Worm (Caenorhabditis elegans) whole organism, L4 larva: ENCODE data around the gene set-16.
A peak's percentile ranks its signal among the peaks of the same experiment; 100 is the strongest.

Experiments
- F49E8.2 ChIP-seq: sonication (generic microtip); optimal IDR thresholded peaks from 2 replicates; lab custom pipeline; 2016; ENCODE audit warnings: missing compliant biosample characterization, mild to moderate bottlenecking, missing genetic modification characterization, borderline replicate concordance
- ceh-62 ChIP-seq: sonication (generic microtip); optimal IDR thresholded peaks from 2 replicates; lab custom pipeline; 2017; ENCODE audit warnings: missing biosample characterization, missing genetic modification characterization
- ces-1 ChIP-seq: fragments of 150-350 bp; sonication (generic microtip); optimal IDR thresholded peaks from 4 replicates; lab custom pipeline; 2014; ENCODE audit warnings: missing biosample characterization, missing genetic modification reagents, missing genetic modification characterization
- fkh-10 ChIP-seq: fragments of 150-350 bp; optimal IDR thresholded peaks from 2 replicates; lab custom pipeline; 2014; ENCODE audit warnings: missing biosample characterization, missing genetic modification reagents, missing genetic modification characterization
- mdl-1 ChIP-seq, 2 experiments: fragments of 150-350 bp in 1 of 2; sonication (generic microtip) in 1 of 2; optimal IDR thresholded peaks; 2 replicates each; lab custom pipeline; 2014 to 2017; ENCODE audit warnings: missing biosample characterization in 2 of 2, missing genetic modification characterization in 2 of 2
- mxl-3 ChIP-seq: fragments of 200-800 bp; sonication (Bioruptor generic); optimal IDR thresholded peaks from 2 replicates; lab custom pipeline; 2018; ENCODE audit warnings: mild to moderate bottlenecking, missing genetic modification characterization, missing compliant biosample characterization
- nhr-11 ChIP-seq: fragments of 150-350 bp; optimal IDR thresholded peaks from 2 replicates; lab custom pipeline; 2014; ENCODE audit warnings: missing biosample characterization, missing genetic modification characterization
- nhr-25 ChIP-seq: sonication (generic microtip); optimal IDR thresholded peaks from 2 replicates; lab custom pipeline; 2017; ENCODE audit warnings: missing genetic modification characterization, mild to moderate bottlenecking, missing compliant biosample characterization, antibody characterized with exemption, moderate library complexity, borderline replicate concordance; ENCODE audit not compliant: insufficient read depth
- nhr-77 ChIP-seq: fragments of 150-350 bp; optimal IDR thresholded peaks from 2 replicates; lab custom pipeline; 2014; ENCODE audit warnings: missing biosample characterization, missing genetic modification characterization
- pha-4 ChIP-seq, 2 experiments: fragments of 150-350 bp in 1 of 2; fragments of 200-800 bp in 1 of 2; sonication (Bioruptor generic) in 1 of 2; IDR thresholded peaks in 1 of 2; optimal IDR thresholded peaks in 1 of 2; 2 replicates each; pipeline versions ENCODE4 v1.3.6 to Lab custom; 2014 to 2022; ENCODE audit warnings: missing genetic modification characterization in 2 of 2, missing genetic modification reagents in 2 of 2, missing biosample characterization in 1 of 2, missing compliant biosample characterization in 1 of 2
- rbr-2 ChIP-seq: sonication (generic microtip); optimal IDR thresholded peaks from 2 replicates; lab custom pipeline; 2016; ENCODE audit warnings: missing genotype, missing genetic modification characterization, missing compliant biosample characterization
- zag-1 ChIP-seq: fragments of 150-350 bp; optimal IDR thresholded peaks from 2 replicates; lab custom pipeline; 2014; ENCODE audit warnings: missing biosample characterization, missing genetic modification characterization

DNA sequence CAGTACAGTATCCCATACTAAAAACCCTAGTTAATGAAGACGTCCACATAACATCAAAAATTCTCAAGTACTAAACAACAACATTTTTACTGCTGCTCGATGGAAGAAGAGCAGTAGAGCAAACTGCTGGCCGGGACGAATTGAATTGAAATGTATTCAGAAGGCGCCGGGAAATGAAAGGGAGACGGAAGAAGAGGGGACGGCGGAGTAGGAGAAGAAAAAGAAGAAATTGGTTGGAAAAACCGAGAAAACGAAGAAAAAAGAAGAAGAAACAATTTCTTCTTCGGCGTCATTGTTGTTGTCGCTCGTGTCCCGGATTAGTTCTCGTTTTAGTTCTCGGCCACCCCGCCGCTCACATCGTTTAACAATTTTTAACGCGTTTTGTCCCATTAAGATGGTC lies 9.9 kb upstream of the set-16 start:
- no peak for TF ChIP-seq zag-1 (tag; lab: Kevin White, UChicago)
- no peak for TF ChIP-seq mdl-1 (tag; optimal IDR thresholded peaks at IDR 0.05; lab: Kevin White, UChicago)
- no peak for TF ChIP-seq nhr-25
- TF ChIP-seq nhr-77 (tag; lab: Kevin White, UChicago) = no peak
- no peak for TF ChIP-seq mxl-3 (GFP tag; lab: Kevin White, UChicago)
- TF ChIP-seq ces-1 (GFP tag; lab: Kevin White, UChicago) = no peak
- TF ChIP-seq F49E8.2 (tag; lab: Kevin White, UChicago) = no peak
- TF ChIP-seq nhr-11 (tag; lab: Kevin White, UChicago) = no peak
- peak; percentile 41 for TF ChIP-seq fkh-10
- TF ChIP-seq rbr-2 (tag; lab: Kevin White, UChicago) = no peak
- TF ChIP-seq pha-4 (GFP tag; IDR thresholded peaks at IDR 0.05; lab: Robert Waterston, UW) = no peak
- TF ChIP-seq pha-4 (tag; optimal IDR thresholded peaks at IDR 0.05; lab: Kevin White, UChicago) = no peak
- no peak for TF ChIP-seq ceh-62
